Fruit fly (Drosophila melanogaster) whole organism: ENCODE measurements around the gene mei-41.

Source experiments
- Dll ChIP-seq: fragments of >200 bp; optimal IDR thresholded peaks from 2 replicates; lab custom pipeline; 2017
- pan ChIP-seq: fragments of >200 bp; optimal IDR thresholded peaks from 2 replicates; lab custom pipeline; 2017
- usp ChIP-seq: fragments of >200 bp; optimal IDR thresholded peaks from 2 replicates; lab custom pipeline; 2017; ENCODE audit warnings: missing biosample characterization, missing genetic modification characterization, mixed read lengths

DNA sequence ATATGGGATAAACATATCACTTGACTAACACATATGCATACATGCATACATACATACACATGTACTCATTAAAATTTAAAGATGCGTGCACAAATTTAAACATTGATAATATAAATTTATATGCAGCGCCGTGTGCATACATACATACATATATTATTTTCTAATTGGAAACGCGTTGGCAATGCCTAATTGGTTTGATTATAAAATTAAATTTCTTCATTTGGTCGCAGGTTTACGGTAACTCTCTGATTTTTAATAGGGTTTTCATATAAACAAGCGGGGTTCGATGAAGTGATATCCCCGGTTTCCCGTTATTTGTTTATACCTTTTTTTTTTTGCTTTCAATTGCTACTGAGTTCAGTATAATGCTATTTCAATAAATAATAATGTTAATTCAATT lies 17.4 kb upstream of the mei-41 start:
- TF ChIP-seq usp (GFP tag; lab: Kevin White, UChicago) (no peak), pan (lab: Kevin White, UChicago) (no peak), Dll (lab: Kevin White, UChicago) (no peak)
